Worm (Caenorhabditis elegans): Measurements from ENCODE around the gene glb-30.

ce11 chrIII:1619890-1620289 lies 48.5 kb downstream of the glb-30 start:
- TF ChIP-seq W03F9.2 (tag; optimal IDR thresholded peaks at IDR 0.05) = no peak
- no peak for TF ChIP-seq him-1 (tag; optimal IDR thresholded peaks at IDR 0.05)

All from whole organism, L4/young adult.